Worm (Caenorhabditis elegans): ENCODE data around the gene pbo-6.

ce11 chrX:17379675-17380074, 49.2 kb upstream of the pbo-6 start, which contains the start of gene F10D7.10:
- TF ChIP-seq tbx-2 (tag; optimal IDR thresholded peaks at IDR 0.05), result no peak
- TF ChIP-seq ceh-8 (GFP tag; optimal IDR thresholded peaks at IDR 0.05), result no peak
- no peak for TF ChIP-seq nhr-11 (tag; optimal IDR thresholded peaks at IDR 0.05)
- TF ChIP-seq jun-1 (tag; optimal IDR thresholded peaks at IDR 0.05), result no peak
- no peak for TF ChIP-seq elt-3 (tag; optimal IDR thresholded peaks at IDR 0.05)
- TF ChIP-seq ama-1 (optimal IDR thresholded peaks at IDR 0.05), result no peak
- no peak for TF ChIP-seq alr-1 (tag; optimal IDR thresholded peaks at IDR 0.05; ENCODE audit: borderline replicate concordance)
- TF ChIP-seq lsy-2 (tag; optimal IDR thresholded peaks at IDR 0.05), result no peak
- no peak for TF ChIP-seq unc-62 (GFP tag; optimal IDR thresholded peaks at IDR 0.05)
- no peak for TF ChIP-seq nhr-84 (tag; optimal IDR thresholded peaks at IDR 0.05)
- no peak for TF ChIP-seq nhr-28 (tag; optimal IDR thresholded peaks at IDR 0.05)
- TF ChIP-seq zip-4 (GFP tag; optimal IDR thresholded peaks at IDR 0.05), result no peak

All from whole organism, L1 larva.